Worm (Caenorhabditis elegans) whole organism, L3 larva: ENCODE data around the gene gly-6.
"Not testable (repeated sequence)": the region's sequence is repeated elsewhere in the genome, so short reads cannot be mapped to it uniquely, and the experiment has no call there.

ENCODE experiments used
- ZK546.5 ChIP-seq: sonication (generic microtip); optimal IDR thresholded peaks from 2 replicates; lab custom pipeline; 2017; ENCODE audit warnings: missing biosample characterization, missing genetic modification characterization
- daf-12 ChIP-seq: fragments of 150-350 bp; optimal IDR thresholded peaks from 2 replicates; lab custom pipeline; 2014; ENCODE audit warnings: missing biosample characterization, missing genetic modification reagents, missing genetic modification characterization
- lin-39 ChIP-seq: fragments of 150-350 bp; optimal IDR thresholded peaks from 2 replicates; lab custom pipeline; 2018; ENCODE audit warnings: missing biosample characterization, missing genetic modification reagents, missing genetic modification characterization
- mdl-1 ChIP-seq: fragments of 150-350 bp; optimal IDR thresholded peaks from 2 replicates; lab custom pipeline; 2014; ENCODE audit warnings: missing biosample characterization, missing genetic modification characterization
- nhr-11 ChIP-seq: fragments of 150-350 bp; optimal IDR thresholded peaks from 2 replicates; lab custom pipeline; 2014; ENCODE audit warnings: missing biosample characterization, missing genetic modification characterization
- nhr-237 ChIP-seq: fragments of 150-350 bp; optimal IDR thresholded peaks from 2 replicates; lab custom pipeline; 2014; ENCODE audit warnings: missing biosample characterization, missing genetic modification characterization
- tbx-2 ChIP-seq: sonication (generic microtip); optimal IDR thresholded peaks from 2 replicates; lab custom pipeline; 2016; ENCODE audit warnings: mild to moderate bottlenecking, missing genetic modification characterization, missing compliant biosample characterization
- ztf-11 ChIP-seq: fragments of 150-350 bp; optimal IDR thresholded peaks from 2 replicates; lab custom pipeline; 2014; ENCODE audit warnings: missing biosample characterization, missing genetic modification characterization

DNA sequence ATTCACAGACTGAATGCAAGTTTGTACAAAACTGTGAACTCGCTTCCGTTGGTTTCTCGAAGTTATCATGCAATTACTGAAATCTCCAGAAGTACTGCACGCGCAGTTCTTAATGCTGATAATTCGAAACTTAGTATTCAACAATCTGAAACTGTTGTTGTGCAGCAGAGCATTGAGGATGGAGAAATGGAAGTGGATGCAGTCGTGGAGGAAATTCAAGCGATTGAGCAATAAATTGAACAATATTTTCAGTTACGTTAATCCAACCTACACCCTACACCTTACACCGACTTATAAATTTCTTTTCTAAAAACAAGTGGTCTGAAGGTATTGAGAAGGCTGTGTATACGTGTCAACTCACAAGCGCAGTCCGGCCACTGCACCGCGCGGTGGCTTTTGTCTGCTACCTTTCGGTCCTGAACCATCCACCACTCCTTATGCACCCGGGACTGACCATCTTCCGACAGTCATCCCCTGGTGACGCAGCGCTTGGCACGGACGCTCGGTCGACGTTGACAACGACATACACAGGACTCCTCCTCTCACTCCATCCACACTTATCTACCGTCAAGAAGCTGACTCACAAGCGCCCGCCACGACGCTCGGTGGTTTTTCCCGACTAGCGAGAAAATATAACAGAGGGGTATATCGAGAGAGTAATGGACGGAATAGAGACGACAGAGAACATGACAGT, 47.7 kb upstream of the gly-6 start:
- not testable (repeated sequence) for TF ChIP-seq ztf-11 (tag; lab: Kevin White, UChicago); mdl-1 (tag; lab: Kevin White, UChicago); lin-39 (tag; lab: Kevin White, UChicago); ZK546.5 (tag; lab: Kevin White, UChicago); nhr-11 (tag; lab: Kevin White, UChicago); nhr-237; daf-12 (tag; lab: Kevin White, UChicago)
- TF ChIP-seq tbx-2 (tag; lab: Kevin White, UChicago) = peak; percentile 29
